Worm (Caenorhabditis elegans) whole organism, L2 larva: Measurements from ENCODE around the gene T25E4.2.

Experiments
- R02D3.7 ChIP-seq: fragments of 150-350 bp; optimal IDR thresholded peaks from 2 replicates; lab custom pipeline; 2014; ENCODE audit warnings: missing biosample characterization, missing genetic modification characterization
- ZK546.5 ChIP-seq: sonication (generic microtip); optimal IDR thresholded peaks from 2 replicates; lab custom pipeline; 2017; ENCODE audit warnings: missing biosample characterization, missing genetic modification characterization
- ama-1 ChIP-seq: fragments of 150-350 bp; optimal IDR thresholded peaks from 2 replicates; lab custom pipeline; 2018; ENCODE audit warnings: inconsistent platforms
- dmd-4 ChIP-seq: sonication (generic microtip); optimal IDR thresholded peaks from 2 replicates; lab custom pipeline; 2017; ENCODE audit warnings: missing biosample characterization, missing genetic modification characterization
- elt-3 ChIP-seq: sonication (generic microtip); optimal IDR thresholded peaks from 2 replicates; lab custom pipeline; 2017; ENCODE audit warnings: missing biosample characterization, missing genetic modification characterization
- mab-5 ChIP-seq: fragments of 150-350 bp; optimal IDR thresholded peaks from 2 replicates; lab custom pipeline; 2014; ENCODE audit warnings: missing biosample characterization, missing genetic modification characterization
- nhr-10 ChIP-seq: sonication (generic microtip); optimal IDR thresholded peaks from 2 replicates; lab custom pipeline; 2017; ENCODE audit warnings: missing biosample characterization, missing genetic modification characterization
- nhr-11 ChIP-seq: fragments of 150-350 bp; optimal IDR thresholded peaks from 2 replicates; lab custom pipeline; 2014; ENCODE audit warnings: missing biosample characterization, missing genetic modification characterization
- nhr-77 ChIP-seq: fragments of 150-350 bp; optimal IDR thresholded peaks from 2 replicates; lab custom pipeline; 2014; ENCODE audit warnings: missing biosample characterization, missing genetic modification characterization
- ztf-11 ChIP-seq: sonication (generic microtip); optimal IDR thresholded peaks from 2 replicates; lab custom pipeline; 2017; ENCODE audit warnings: missing biosample characterization, missing genetic modification characterization
- ztf-4 ChIP-seq: fragments of 150-350 bp; optimal IDR thresholded peaks from 2 replicates; lab custom pipeline; 2014; ENCODE audit warnings: missing biosample characterization, missing genetic modification characterization

Gene T25E4.2

ce11 chrII:5531855-5532328 is 50.3 kb downstream of the T25E4.2 start, which contains the start of gene C17C3.9:
Gene C17C3.9 (minus strand): TSS chrII:5532278.
- TF ChIP-seq ztf-11 (tag; lab: Kevin White, UChicago): no peak
- no peak for TF ChIP-seq dmd-4 (tag; lab: Kevin White, UChicago)
- no peak for TF ChIP-seq nhr-10 (tag; lab: Kevin White, UChicago)
- no peak for TF ChIP-seq nhr-11
- no peak for TF ChIP-seq elt-3 (tag; lab: Kevin White, UChicago)
- no peak for TF ChIP-seq ama-1 (lab: Kevin White, UChicago)
- TF ChIP-seq nhr-77 (tag; lab: Kevin White, UChicago): no peak
- no peak for TF ChIP-seq ztf-4
- no peak for TF ChIP-seq ZK546.5
- TF ChIP-seq mab-5: no peak
- no peak for TF ChIP-seq R02D3.7 (tag; lab: Kevin White, UChicago)
